Worm (Caenorhabditis elegans) whole organism, mixed stage, embryonic: ENCODE data around the gene zig-3.

Experiments used
- ceh-83 ChIP-seq: fragments of 200-800 bp; sonication (Bioruptor generic); optimal IDR thresholded peaks from 2 replicates; lab custom pipeline; 2018; ENCODE audit warnings: mild to moderate bottlenecking, missing genetic modification characterization, missing compliant biosample characterization
- ces-1 ChIP-seq: fragments of 150-350 bp; optimal IDR thresholded peaks from 2 replicates; lab custom pipeline; 2014; ENCODE audit warnings: missing biosample characterization, missing genetic modification reagents, missing genetic modification characterization
- drap-1 ChIP-seq: fragments of 200-800 bp; sonication (Bioruptor generic); optimal IDR thresholded peaks from 3 replicates; lab custom pipeline; 2018; ENCODE audit warnings: mild to moderate bottlenecking, missing genetic modification characterization, missing compliant biosample characterization
- lin-13 ChIP-seq: fragments of 150-350 bp; optimal IDR thresholded peaks from 2 replicates; lab custom pipeline; 2014; ENCODE audit warnings: missing biosample characterization, missing genetic modification characterization
- mab-5 ChIP-seq: fragments of 150-350 bp; optimal IDR thresholded peaks from 2 replicates; lab custom pipeline; 2014; ENCODE audit warnings: missing biosample characterization, missing genetic modification characterization
- nhr-237 ChIP-seq: fragments of 150-350 bp; optimal IDR thresholded peaks from 2 replicates; lab custom pipeline; 2014; ENCODE audit warnings: missing biosample characterization, missing genetic modification characterization
- nhr-28 ChIP-seq: fragments of 150-350 bp; optimal IDR thresholded peaks from 2 replicates; lab custom pipeline; 2014; ENCODE audit warnings: missing biosample characterization, missing genetic modification characterization
- nhr-76 ChIP-seq: sonication (generic microtip); optimal IDR thresholded peaks from 2 replicates; lab custom pipeline; 2017; ENCODE audit warnings: missing biosample characterization, missing genetic modification characterization
- snpc-4 ChIP-seq: fragments of 150-350 bp; optimal IDR thresholded peaks from 2 replicates; lab custom pipeline; 2014; ENCODE audit warnings: missing biosample characterization, missing genetic modification characterization
- unc-39 ChIP-seq: fragments of 150-350 bp; optimal IDR thresholded peaks from 2 replicates; lab custom pipeline; 2014; ENCODE audit warnings: missing biosample characterization, missing genetic modification characterization
- ztf-11 ChIP-seq: fragments of 150-350 bp; optimal IDR thresholded peaks from 2 replicates; lab custom pipeline; 2014; ENCODE audit warnings: missing biosample characterization, missing genetic modification characterization

- no peak for TF ChIP-seq ces-1 (GFP tag; lab: Kevin White, UChicago)
- no peak for TF ChIP-seq snpc-4 (tag; lab: Kevin White, UChicago)
- TF ChIP-seq nhr-237 (tag; lab: Kevin White, UChicago): no peak
- no peak for TF ChIP-seq lin-13 (tag; lab: Kevin White, UChicago)
- TF ChIP-seq ztf-11 (tag; lab: Kevin White, UChicago): no peak
- no peak for TF ChIP-seq drap-1 (GFP tag; lab: Kevin White, UChicago)
- no peak for TF ChIP-seq nhr-28 (tag; lab: Kevin White, UChicago)
- no peak for TF ChIP-seq nhr-76 (tag; lab: Kevin White, UChicago)
- no peak for TF ChIP-seq ceh-83 (GFP tag; lab: Kevin White, UChicago)
- TF ChIP-seq mab-5 (tag; lab: Kevin White, UChicago): no peak
- TF ChIP-seq unc-39 (tag; lab: Kevin White, UChicago): no peak
Observed at ce11 chrX:7932453-7932852, 1.9 kb downstream of the zig-3 start.
